Worm (Caenorhabditis elegans) whole organism, L3 larva: ENCODE results near the gene R10E9.4.
A peak's percentile ranks its signal among the peaks of the same experiment; 100 is the strongest.

Source experiments
- R02D3.7 ChIP-seq: fragments of 150-350 bp; optimal IDR thresholded peaks from 2 replicates; lab custom pipeline; 2014; ENCODE audit warnings: missing biosample characterization, missing genetic modification characterization
- ZK546.5 ChIP-seq: sonication (generic microtip); optimal IDR thresholded peaks from 2 replicates; lab custom pipeline; 2017; ENCODE audit warnings: missing biosample characterization, missing genetic modification characterization
- aly-2 ChIP-seq: fragments of 150-350 bp; optimal IDR thresholded peaks from 2 replicates; lab custom pipeline; 2014; ENCODE audit warnings: missing biosample characterization, missing genetic modification characterization
- ama-1 ChIP-seq: fragments of 150-350 bp; optimal IDR thresholded peaks from 2 replicates; lab custom pipeline; 2018
- ceh-28 ChIP-seq: fragments of 150-350 bp; optimal IDR thresholded peaks from 2 replicates; lab custom pipeline; 2014; ENCODE audit warnings: missing biosample characterization, missing genetic modification reagents, missing genetic modification characterization
- egl-5 ChIP-seq: fragments of 150-350 bp; optimal IDR thresholded peaks from 2 replicates; lab custom pipeline; 2017; ENCODE audit warnings: missing biosample characterization, missing genetic modification reagents, missing genetic modification characterization, inconsistent platforms
- elt-1 ChIP-seq: fragments of 150-350 bp; optimal IDR thresholded peaks from 2 replicates; lab custom pipeline; 2014; ENCODE audit warnings: missing biosample characterization, missing genetic modification characterization
- elt-2 ChIP-seq: sonication (generic microtip); optimal IDR thresholded peaks from 2 replicates; lab custom pipeline; 2016; ENCODE audit warnings: missing genetic modification reagents, mild to moderate bottlenecking, missing genetic modification characterization, missing compliant biosample characterization
- elt-3 ChIP-seq, 3 experiments: fragments of 150-350 bp in 1 of 3; sonication (generic microtip) in 2 of 3; optimal IDR thresholded peaks; 2 replicates in 2 of 3; 4 replicates in 1 of 3; lab custom pipeline; 2014 to 2017; ENCODE audit warnings: missing biosample characterization in 3 of 3, missing genetic modification characterization in 3 of 3
- eor-1 ChIP-seq, 2 experiments: fragments of 150-350 bp; optimal IDR thresholded peaks; 2 replicates each; lab custom pipeline; 2014 to 2018; ENCODE audit warnings: missing biosample characterization in 2 of 2, missing genetic modification characterization in 2 of 2
- fkh-10 ChIP-seq: sonication (generic microtip); optimal IDR thresholded peaks from 2 replicates; lab custom pipeline; 2017; ENCODE audit warnings: missing biosample characterization, missing genetic modification reagents, missing genetic modification characterization
- fkh-2 ChIP-seq: fragments of 150-350 bp; optimal IDR thresholded peaks from 2 replicates; lab custom pipeline; 2014; ENCODE audit warnings: missing biosample characterization, missing genetic modification reagents, missing genetic modification characterization
- hmg-11 ChIP-seq: sonication (generic microtip); optimal IDR thresholded peaks from 2 replicates; lab custom pipeline; 2016; ENCODE audit warnings: missing genetic modification characterization, missing compliant biosample characterization
- jun-1 ChIP-seq: fragments of 150-350 bp; optimal IDR thresholded peaks from 2 replicates; lab custom pipeline; 2014; ENCODE audit warnings: missing biosample characterization, missing genetic modification reagents, missing genetic modification characterization
- lin-15B ChIP-seq: fragments of 150-350 bp; optimal IDR thresholded peaks from 2 replicates; lab custom pipeline; 2014; ENCODE audit warnings: missing biosample characterization, missing genetic modification characterization
- lin-39 ChIP-seq: fragments of 150-350 bp; optimal IDR thresholded peaks from 2 replicates; lab custom pipeline; 2018; ENCODE audit warnings: missing biosample characterization, missing genetic modification reagents, missing genetic modification characterization
- lsy-12 ChIP-seq: sonication (generic microtip); optimal IDR thresholded peaks from 2 replicates; lab custom pipeline; 2016; ENCODE audit warnings: mild to moderate bottlenecking, missing genetic modification characterization, missing compliant biosample characterization
- mml-1 ChIP-seq: fragments of 150-350 bp; sonication (generic microtip); optimal IDR thresholded peaks from 3 replicates; lab custom pipeline; 2014; ENCODE audit warnings: missing biosample characterization, missing genetic modification characterization
- nfya-1 ChIP-seq: sonication (generic microtip); optimal IDR thresholded peaks from 2 replicates; lab custom pipeline; 2017; ENCODE audit warnings: missing genetic modification characterization, mild to moderate bottlenecking, missing compliant biosample characterization, antibody characterized with exemption, moderate library complexity; ENCODE audit not compliant: insufficient read depth
- nhr-12 ChIP-seq: fragments of 150-350 bp; optimal IDR thresholded peaks from 2 replicates; lab custom pipeline; 2014; ENCODE audit warnings: missing biosample characterization, missing genetic modification characterization
- nhr-23 ChIP-seq: fragments of 150-350 bp; optimal IDR thresholded peaks from 2 replicates; lab custom pipeline; 2014; ENCODE audit warnings: missing biosample characterization, missing genetic modification reagents, missing genetic modification characterization
- nhr-25 ChIP-seq: sonication (generic microtip); optimal IDR thresholded peaks from 2 replicates; lab custom pipeline; 2017; ENCODE audit warnings: missing biosample characterization, missing genetic modification characterization
- nhr-28 ChIP-seq: fragments of 150-350 bp; optimal IDR thresholded peaks from 2 replicates; lab custom pipeline; 2014; ENCODE audit warnings: missing biosample characterization, missing genetic modification characterization
- nhr-43 ChIP-seq: sonication (generic microtip); optimal IDR thresholded peaks from 2 replicates; lab custom pipeline; 2016; ENCODE audit warnings: mild to moderate bottlenecking, missing genetic modification characterization, missing compliant biosample characterization; ENCODE audit not compliant: poor library complexity, severe bottlenecking
- nhr-76 ChIP-seq: fragments of 150-350 bp; sonication (generic microtip); optimal IDR thresholded peaks from 5 replicates; lab custom pipeline; 2014; ENCODE audit warnings: missing biosample characterization, missing genetic modification characterization
- nhr-77 ChIP-seq: fragments of 150-350 bp; optimal IDR thresholded peaks from 2 replicates; lab custom pipeline; 2014; ENCODE audit warnings: missing biosample characterization, missing genetic modification characterization
- pha-4 ChIP-seq: fragments of 150-350 bp; optimal IDR thresholded peaks from 2 replicates; lab custom pipeline; 2014; ENCODE audit warnings: missing biosample characterization, missing genetic modification reagents, missing genetic modification characterization
- pqm-1 ChIP-seq: fragments of 150-350 bp; optimal IDR thresholded peaks from 2 replicates; lab custom pipeline; 2017; ENCODE audit warnings: missing biosample characterization, missing genetic modification characterization, inconsistent platforms
- sea-2 ChIP-seq: fragments of 150-350 bp; sonication (generic microtip); optimal IDR thresholded peaks from 4 replicates; lab custom pipeline; 2014; ENCODE audit warnings: missing biosample characterization, missing genetic modification reagents, missing genetic modification characterization
- skn-1 ChIP-seq: fragments of 150-350 bp; optimal IDR thresholded peaks from 2 replicates; lab custom pipeline; 2014; ENCODE audit warnings: missing biosample characterization, missing genetic modification characterization
- snpc-4 ChIP-seq: fragments of 150-350 bp; optimal IDR thresholded peaks from 2 replicates; lab custom pipeline; 2014; ENCODE audit warnings: missing biosample characterization, missing genetic modification characterization
- tbx-2 ChIP-seq: sonication (generic microtip); optimal IDR thresholded peaks from 2 replicates; lab custom pipeline; 2016; ENCODE audit warnings: mild to moderate bottlenecking, missing genetic modification characterization, missing compliant biosample characterization
- unc-39 ChIP-seq: sonication (generic microtip); optimal IDR thresholded peaks from 4 replicates; lab custom pipeline; 2017; ENCODE audit warnings: missing biosample characterization, missing genetic modification characterization
- unc-62 ChIP-seq: fragments of 150-350 bp; sonication (generic microtip); optimal IDR thresholded peaks from 4 replicates; lab custom pipeline; 2014; ENCODE audit warnings: missing biosample characterization, missing genetic modification reagents, missing genetic modification characterization

R10E9.4 gene

DNA sequence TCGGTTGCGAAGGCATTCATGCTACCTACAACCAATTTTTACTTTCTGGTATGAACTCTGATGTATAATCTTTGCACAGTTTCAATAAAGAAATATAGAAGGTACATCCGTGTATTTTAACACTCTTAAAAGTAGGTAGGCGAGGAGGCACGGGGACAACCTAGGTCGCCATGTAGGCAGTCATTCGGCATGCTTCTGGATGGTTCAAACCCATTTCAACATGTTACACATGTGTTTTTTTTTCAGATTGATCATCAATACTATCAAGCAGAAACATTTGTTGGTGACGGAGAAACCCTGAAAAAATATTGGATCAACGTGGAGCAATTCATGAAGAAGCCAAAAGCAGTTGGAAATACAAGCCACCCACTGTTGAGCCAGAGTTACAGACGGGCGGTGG lies 34.4 kb upstream of the R10E9.4 start:
- TF ChIP-seq hmg-11 (tag; lab: Kevin White, UChicago) (no peak), ZK546.5 (no peak), mml-1 (tag; lab: Kevin White, UChicago) (no peak), ama-1 (lab: Kevin White, UChicago) (no peak)
- TF ChIP-seq, all 47 proteins: peak for 0

DNA sequence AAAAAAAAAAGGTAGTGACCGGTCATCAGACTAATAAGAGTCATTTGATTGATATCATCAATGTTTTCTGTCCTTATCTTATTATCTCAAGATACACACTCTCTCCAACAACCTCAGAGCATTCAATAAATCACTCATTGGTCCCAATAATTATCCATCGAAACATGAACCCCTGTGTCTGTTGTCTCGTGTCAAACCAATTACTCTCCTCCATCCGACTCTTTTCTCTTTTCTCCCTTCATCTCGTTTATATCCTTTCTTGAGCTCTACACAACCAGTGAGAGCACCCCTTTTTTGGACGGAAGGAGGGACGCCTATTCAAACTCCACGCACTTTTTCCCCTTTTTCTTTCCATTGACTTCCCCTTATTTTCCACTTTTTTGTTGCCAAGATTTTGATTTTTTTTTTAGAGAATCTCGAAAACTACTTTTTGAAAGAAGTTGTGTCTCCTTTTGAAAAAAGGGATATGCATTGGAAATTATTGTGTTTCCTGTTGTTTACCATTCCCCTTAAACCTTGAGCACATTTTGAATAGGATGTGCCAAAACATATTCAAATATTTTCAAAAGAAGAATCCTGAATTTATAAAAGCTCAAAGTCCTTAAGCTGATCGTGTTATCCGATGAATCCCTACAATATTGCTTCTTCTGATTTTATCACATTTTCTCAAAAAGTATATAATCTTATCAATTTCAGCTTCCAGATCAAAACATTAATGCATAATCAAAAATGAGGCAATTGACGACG lies 33.0 kb upstream of the R10E9.4 start, which contains the start of gene pxd-1:
Gene pxd-1, plus strand, starts transcription at position 697 of the 747 bp plus-strand sequence.
- peak; percentile 24 for TF ChIP-seq lin-39
- TF ChIP-seq aly-2, result no peak
- peak; percentile 70 for TF ChIP-seq fkh-10 (GFP tag; lab: Kevin White, UChicago)
- peak; percentile 57 for TF ChIP-seq nfya-1 (tag; lab: Kevin White, UChicago)
- TF ChIP-seq egl-5 (tag; lab: Kevin White, UChicago), result peak; percentile 19

DNA sequence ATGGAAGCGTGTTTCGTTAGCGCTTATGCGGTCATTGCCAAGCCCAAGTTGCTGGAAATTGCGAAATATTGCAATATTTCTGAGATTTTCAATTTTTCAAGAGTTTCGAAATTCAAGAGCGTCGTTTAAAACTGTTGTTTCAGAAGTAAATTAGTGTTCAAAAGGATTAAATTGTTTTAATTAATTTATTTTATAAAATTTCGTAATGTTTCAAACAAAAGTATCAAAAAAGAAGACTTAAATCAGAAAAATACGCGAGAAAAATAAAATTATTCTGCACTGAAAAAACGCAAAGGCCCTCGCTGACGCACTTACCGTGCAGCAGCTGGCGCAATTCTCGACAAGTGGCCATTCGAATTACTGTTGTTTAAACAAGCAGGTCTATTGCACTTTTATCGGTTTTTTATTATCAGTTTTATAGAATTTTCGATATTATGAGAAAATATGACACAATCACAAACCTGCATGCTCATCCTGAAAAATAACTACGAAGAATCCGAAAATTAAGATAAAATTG lies 31.5 kb upstream of the R10E9.4 start, which contains the start of gene tif-1A:
Gene tif-1A, minus strand, starts transcription at position 51 of the 517 bp plus-strand sequence.
- TF ChIP-seq egl-5 (tag; lab: Kevin White, UChicago) (peak; percentile 19), R02D3.7 (tag; lab: Kevin White, UChicago) (peak; percentile 68), nhr-28 (no peak), lsy-12 (peak; percentile 83), nhr-77 (tag; lab: Kevin White, UChicago) (peak; percentile 52), elt-2 (peak; percentile 90), pqm-1 (tag; lab: Kevin White, UChicago) (peak; percentile 95), nhr-23 (tag; lab: Kevin White, UChicago) (peak; percentile 84), ceh-28 (tag; lab: Kevin White, UChicago) (peak; percentile 45), unc-62 (GFP tag; lab: Kevin White, UChicago) (no peak), fkh-2 (tag; lab: Kevin White, UChicago) (no peak), lin-15B (peak; percentile 78), elt-1 (tag; lab: Kevin White, UChicago) (no peak), tbx-2 (tag; lab: Kevin White, UChicago) (peak; percentile 65), hmg-11 (tag; lab: Kevin White, UChicago) (peak; percentile 88), elt-3 (tag; optimal IDR thresholded peaks at IDR 0.05; lab: Kevin White, UChicago) (no peak), snpc-4 (peak; percentile 82), ama-1 (lab: Kevin White, UChicago) (peak; percentile 61), lin-39 (peak; percentile 68), eor-1 (tag; optimal IDR thresholded peaks at IDR 0.05; lab: Kevin White, UChicago) (no peak), nfya-1 (tag; lab: Kevin White, UChicago) (peak; percentile 85), sea-2 (GFP tag; lab: Kevin White, UChicago) (peak; percentile 21), nhr-25 (tag; lab: Kevin White, UChicago) (peak; percentile 66), skn-1 (tag; lab: Kevin White, UChicago) (peak; percentile 76), nhr-43 (tag; lab: Kevin White, UChicago) (peak; percentile 54), unc-39 (no peak), pha-4 (tag; lab: Kevin White, UChicago) (peak; percentile 96), jun-1 (tag; lab: Kevin White, UChicago) (peak; percentile 82)

DNA sequence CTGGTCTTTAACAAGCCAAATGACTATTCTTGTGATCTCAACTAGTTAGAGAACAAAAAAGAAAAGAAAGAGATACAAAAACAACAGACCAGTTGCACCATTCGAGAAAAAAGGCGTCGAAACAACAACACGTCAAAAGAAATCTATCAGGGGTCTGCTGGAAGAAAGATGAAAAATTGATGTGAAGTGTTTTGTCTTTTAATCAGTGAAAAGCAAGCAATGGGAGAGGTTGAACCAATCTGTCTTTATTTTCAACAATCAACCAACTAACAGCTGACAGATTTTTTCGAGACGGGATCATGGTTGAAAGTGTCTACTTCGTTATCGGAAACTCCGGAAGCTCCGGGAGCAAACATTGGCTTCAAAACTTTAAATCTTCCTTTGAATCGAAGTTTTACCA lies 21.9 kb upstream of the R10E9.4 start:
- TF ChIP-seq mml-1 (tag; lab: Kevin White, UChicago), result no peak
- peak; percentile 29 for TF ChIP-seq egl-5 (tag; lab: Kevin White, UChicago)
- no peak for TF ChIP-seq elt-3 (tag; optimal IDR thresholded peaks at IDR 0.05; lab: Kevin White, UChicago)
- no peak for TF ChIP-seq nhr-12 (tag; lab: Kevin White, UChicago)
- no peak for TF ChIP-seq nhr-76
- no peak for TF ChIP-seq nhr-25 (tag; lab: Kevin White, UChicago)
- no peak for TF ChIP-seq tbx-2 (tag; lab: Kevin White, UChicago)
